Fruit fly (Drosophila melanogaster): ENCODE measurements around the gene CG3698.

The CG3698 gene

DNA sequence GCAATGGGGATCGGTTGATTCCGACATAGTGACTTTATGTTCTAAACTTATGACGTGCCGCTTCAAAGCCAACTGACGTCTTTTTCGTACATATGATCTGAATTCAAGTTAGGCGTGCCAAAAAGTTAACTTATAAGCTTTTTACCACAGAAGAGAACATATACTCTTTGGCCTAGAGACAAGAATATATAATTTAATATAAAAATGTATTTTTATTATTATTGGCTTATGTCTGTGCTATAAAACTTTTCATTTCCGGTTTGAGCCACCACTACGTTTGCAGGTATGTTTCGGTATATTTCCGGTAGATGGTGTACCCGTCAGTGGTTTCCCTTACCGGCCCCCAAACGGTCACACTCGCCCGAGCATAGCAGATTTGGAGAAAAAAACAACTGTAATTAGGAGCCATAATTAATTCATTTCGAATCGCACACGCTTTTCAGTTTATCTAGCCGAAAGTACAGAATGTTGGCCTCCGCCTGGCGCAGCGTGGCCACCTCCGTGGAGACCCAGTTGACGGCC lies at the start of gene CG3698, which contains the start of gene tzn (continued):
- TF ChIP-seq CG13424 (tag; optimal IDR thresholded peaks at IDR 0.05) = peak; percentile 78
- no peak for TF ChIP-seq gem (tag; optimal IDR thresholded peaks at IDR 0.05)
- peak; percentile 89 for TF ChIP-seq dmrt11E (tag; optimal IDR thresholded peaks at IDR 0.05)
- peak; percentile 97 for TF ChIP-seq CG2199 (GFP tag; IDR thresholded peaks at IDR 0.05)
- TF ChIP-seq TFAM (GFP tag; optimal IDR thresholded peaks at IDR 0.05) = peak; percentile 70
- TF ChIP-seq CG16779 (GFP tag; IDR thresholded peaks at IDR 0.05) = peak; percentile 84
- peak; percentile 81 for TF ChIP-seq CG3995 (GFP tag; optimal IDR thresholded peaks at IDR 0.05)
- peak; percentile 92 for TF ChIP-seq CG15601 (tag; optimal IDR thresholded peaks at IDR 0.05)
- TF ChIP-seq Oaz (GFP tag; IDR thresholded peaks at IDR 0.05) = peak; percentile 94
- peak; percentile 87 for TF ChIP-seq Ssrp (tag; optimal IDR thresholded peaks at IDR 0.05)
- TF ChIP-seq ac (GFP tag; optimal IDR thresholded peaks at IDR 0.05) = peak; percentile 93
- TF ChIP-seq nerfin-2 (GFP tag; IDR thresholded peaks at IDR 0.05; ENCODE audit: partially characterized antibody) = no peak
- TF ChIP-seq CG18764 (GFP tag; optimal IDR thresholded peaks at IDR 0.05) = peak; percentile 94
- TF ChIP-seq BtbVII (GFP tag; optimal IDR thresholded peaks at IDR 0.05) = peak; percentile 89
- peak; percentile 93 for TF ChIP-seq Dbx (GFP tag; IDR thresholded peaks at IDR 0.05)
- peak; percentile 84 for TF ChIP-seq rib (GFP tag; IDR thresholded peaks at IDR 0.05)
- peak; percentile 90 for TF ChIP-seq trem (tag; optimal IDR thresholded peaks at IDR 0.05)
- no peak for TF ChIP-seq tap (tag; optimal IDR thresholded peaks at IDR 0.05)
- TF ChIP-seq tup (GFP tag; optimal IDR thresholded peaks at IDR 0.05) = peak; percentile 65
- peak; percentile 79; the same call in 2 of the 3 replicates for TF ChIP-seq CG11560 (tag; IDR thresholded peaks at IDR 0.05)
- TF ChIP-seq CG6765 (GFP tag; optimal IDR thresholded peaks at IDR 0.05) = peak; percentile 97
- TF ChIP-seq sug (tag; optimal IDR thresholded peaks at IDR 0.05) = peak; percentile 87
- TF ChIP-seq Six4 (GFP tag; optimal IDR thresholded peaks at IDR 0.05) = peak; percentile 96
- peak; percentile 96 for TF ChIP-seq MBD-R2 (GFP tag; IDR thresholded peaks at IDR 0.05)
- no peak for TF ChIP-seq pan (optimal IDR thresholded peaks at IDR 0.05)
- peak in 1 of 2 experiments; percentile 94 for TF ChIP-seq pan (GFP tag; optimal IDR thresholded peaks at IDR 0.05 in 1 of 2, IDR thresholded peaks at IDR 0.05 in 1 of 2)
- TF ChIP-seq crol (GFP tag; IDR thresholded peaks at IDR 0.05) = peak; percentile 54
- TF ChIP-seq Hr78 (GFP tag; optimal IDR thresholded peaks at IDR 0.05) = no peak
- no peak for TF ChIP-seq nom (GFP tag; optimal IDR thresholded peaks at IDR 0.05)
- TF ChIP-seq Dll (GFP tag; IDR thresholded peaks at IDR 0.05; ENCODE audit: partially characterized antibody) = no peak
- peak; percentile 92 for TF ChIP-seq sens (GFP tag)
- peak; percentile 70 for TF ChIP-seq CG8944 (GFP tag; optimal IDR thresholded peaks at IDR 0.05)
- TF ChIP-seq CG1792 (GFP tag; optimal IDR thresholded peaks at IDR 0.05) = peak; percentile 68
- peak; percentile 87 for TF ChIP-seq pb (GFP tag; optimal IDR thresholded peaks at IDR 0.05)
- peak in 1 of 3 experiments; percentile 75 for TF ChIP-seq lola (GFP tag; optimal IDR thresholded peaks at IDR 0.05)
- TF ChIP-seq CG34224 (GFP tag; IDR thresholded peaks at IDR 0.05; ENCODE audit: partially characterized antibody) = no peak
- TF ChIP-seq CG17186 (GFP tag; optimal IDR thresholded peaks at IDR 0.05) = peak; percentile 85
- peak; percentile 87 for TF ChIP-seq Hr3 (GFP tag; optimal IDR thresholded peaks at IDR 0.05)
- peak; percentile 88 for TF ChIP-seq CG6854 (GFP tag; optimal IDR thresholded peaks at IDR 0.05)
- TF ChIP-seq jigr1 (GFP tag; IDR thresholded peaks at IDR 0.05) = 0 out of 3 replicates have a peak, but pooled peaks have one; percentile 35
- peak; percentile 81 for TF ChIP-seq HLH54F (GFP tag; optimal IDR thresholded peaks at IDR 0.05)
- peak; percentile 63 for TF ChIP-seq CG2120 (GFP tag; optimal IDR thresholded peaks at IDR 0.05)
- TF ChIP-seq gt (GFP tag; IDR thresholded peaks at IDR 0.05) = peak; percentile 89
- peak; percentile 94 for TF ChIP-seq CG10366 (GFP tag; IDR thresholded peaks at IDR 0.05)
- peak; percentile 88 for TF ChIP-seq Atf6 (GFP tag; IDR thresholded peaks at IDR 0.05)
- TF ChIP-seq CG10979 (tag; optimal IDR thresholded peaks at IDR 0.05) = peak; percentile 87
- TF ChIP-seq CG7987 (GFP tag; optimal IDR thresholded peaks at IDR 0.05) = peak; percentile 99
- TF ChIP-seq ato (GFP tag; IDR thresholded peaks at IDR 0.05; ENCODE audit: partially characterized antibody) = no peak
- peak; percentile 89 for TF ChIP-seq CG14441 (GFP tag; IDR thresholded peaks at IDR 0.05)
- TF ChIP-seq h (optimal IDR thresholded peaks at IDR 0.05) = no peak

Data from whole organism, embryonic.